Worm (Caenorhabditis elegans) whole organism, mixed stage, embryonic: ENCODE data around the gene clec-182.

Experiments
- bed-3 ChIP-seq: fragments of 200-800 bp; sonication (Bioruptor generic); optimal IDR thresholded peaks from 3 replicates; lab custom pipeline; 2018; ENCODE audit warnings: mild to moderate bottlenecking, missing genetic modification characterization, moderate library complexity, missing compliant biosample characterization
- blmp-1 ChIP-seq: fragments of 150-350 bp; optimal IDR thresholded peaks from 2 replicates; lab custom pipeline; 2014; ENCODE audit warnings: missing biosample characterization, missing genetic modification characterization
- ham-2 ChIP-seq: fragments of 200-800 bp; sonication (Bioruptor generic); optimal IDR thresholded peaks from 2 replicates; lab custom pipeline; 2018; ENCODE audit warnings: mild to moderate bottlenecking, missing genetic modification characterization, missing compliant biosample characterization
- mep-1 ChIP-seq: fragments of 150-350 bp; optimal IDR thresholded peaks from 2 replicates; lab custom pipeline; 2017; ENCODE audit warnings: missing biosample characterization, missing genetic modification reagents, missing genetic modification characterization, inconsistent platforms
- nhr-237 ChIP-seq: fragments of 150-350 bp; optimal IDR thresholded peaks from 2 replicates; lab custom pipeline; 2014; ENCODE audit warnings: missing biosample characterization, missing genetic modification characterization
- snpc-4 ChIP-seq: fragments of 150-350 bp; optimal IDR thresholded peaks from 2 replicates; lab custom pipeline; 2014; ENCODE audit warnings: missing biosample characterization, missing genetic modification characterization
- sptf-1 ChIP-seq: sonication (generic microtip); optimal IDR thresholded peaks from 2 replicates; lab custom pipeline; 2017; ENCODE audit warnings: mild to moderate bottlenecking, missing genetic modification characterization, moderate library complexity, missing compliant biosample characterization
- unc-120 ChIP-seq: sonication (generic microtip); optimal IDR thresholded peaks from 2 replicates; lab custom pipeline; 2017; ENCODE audit warnings: missing genetic modification characterization, missing compliant biosample characterization; ENCODE audit not compliant: poor library complexity, severe bottlenecking
- zip-8 ChIP-seq: fragments of 150-350 bp; optimal IDR thresholded peaks from 2 replicates; lab custom pipeline; 2014; ENCODE audit warnings: missing biosample characterization, missing genetic modification characterization

DNA sequence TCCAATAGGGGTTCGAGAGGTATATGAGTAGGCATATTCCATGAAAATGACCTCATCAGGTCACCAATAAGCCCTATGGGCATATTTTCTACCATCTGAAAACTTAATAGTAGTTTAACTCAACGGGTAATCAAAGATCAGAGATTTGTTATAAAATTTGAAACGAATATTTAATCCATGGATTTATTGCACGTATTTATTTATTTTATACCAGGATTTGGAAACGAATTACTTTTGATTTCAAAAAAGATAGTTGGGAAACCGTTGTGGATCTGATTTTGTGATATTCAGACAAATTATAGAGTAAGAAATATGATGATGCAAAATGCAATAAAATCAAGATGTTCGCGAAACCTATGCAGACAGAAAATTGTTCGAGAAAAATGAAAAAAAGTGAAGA, 5.3 kb downstream of the clec-182 start, which contains the start of gene C33D9.3:
- TF ChIP-seq zip-8 (tag; lab: Kevin White, UChicago), result no peak
- no peak for TF ChIP-seq nhr-237
- TF ChIP-seq ham-2, result no peak
- no peak for TF ChIP-seq mep-1 (tag; lab: Kevin White, UChicago)
- TF ChIP-seq snpc-4 (tag; lab: Kevin White, UChicago), result no peak
- no peak for TF ChIP-seq unc-120
- no peak for TF ChIP-seq bed-3 (GFP tag; lab: Kevin White, UChicago)
- TF ChIP-seq sptf-1, result no peak
- no peak for TF ChIP-seq blmp-1 (tag; lab: Kevin White, UChicago)
